Worm (Caenorhabditis elegans): ENCODE data around the gene F43C9.1.

- TF ChIP-seq dao-5 (tag; optimal IDR thresholded peaks at IDR 0.05) (no peak), him-1 (tag; optimal IDR thresholded peaks at IDR 0.05) (no peak), W03F9.2 (tag; optimal IDR thresholded peaks at IDR 0.05) (no peak)
Measured at ce11 chrX:4795329-4795728, 2.2 kb downstream of the F43C9.1 start.

All from whole organism, L4/young adult.